Fruit fly (Drosophila melanogaster) whole organism, wandering third instar larva: ENCODE results near the gene CG42376.

ENCODE experiments used
- CG32264 ChIP-seq: fragments of 200-800 bp; sonication (Bioruptor generic); optimal IDR thresholded peaks from 2 replicates; lab custom pipeline; 2016; ENCODE audit warnings: missing biosample characterization, missing genetic modification characterization
- CrebA ChIP-seq: fragments of 200-800 bp; sonication (Bioruptor generic); optimal IDR thresholded peaks from 2 replicates; lab custom pipeline; 2016; ENCODE audit warnings: missing biosample characterization, mild to moderate bottlenecking, missing genetic modification characterization, borderline replicate concordance
- Dfd ChIP-seq: fragments of >200 bp; optimal IDR thresholded peaks from 2 replicates; lab custom pipeline; 2017; ENCODE audit warnings: missing biosample characterization, missing genetic modification characterization
- Dif ChIP-seq: fragments of 200-275, 200-300 bp; sonication (Bioruptor generic); optimal IDR thresholded peaks from 2 replicates; lab custom pipeline; 2018; ENCODE audit warnings: missing biosample characterization, missing genetic modification characterization; ENCODE audit not compliant: partially characterized antibody
- GATAd ChIP-seq: sonication (Bioruptor generic); optimal IDR thresholded peaks from 2 replicates; lab custom pipeline; 2016; ENCODE audit warnings: missing biosample characterization, missing genetic modification characterization
- Hnf4 ChIP-seq: fragments of 200-800 bp; sonication (Bioruptor generic); optimal IDR thresholded peaks from 2 replicates; lab custom pipeline; 2016; ENCODE audit warnings: missing biosample characterization, mild to moderate bottlenecking, missing genetic modification characterization
- Hr83 ChIP-seq: fragments of 200-300 bp; sonication (Bioruptor generic); optimal IDR thresholded peaks from 2 replicates; lab custom pipeline; 2016; ENCODE audit warnings: missing biosample characterization, mild to moderate bottlenecking, missing genetic modification characterization, moderate library complexity; ENCODE audit not compliant: poor library complexity, severe bottlenecking
- Jra ChIP-seq: sonication (Bioruptor generic); optimal IDR thresholded peaks from 2 replicates; lab custom pipeline; 2016; ENCODE audit warnings: missing biosample characterization, missing genetic modification characterization
- Mio ChIP-seq: sonication (Bioruptor generic); optimal IDR thresholded peaks from 2 replicates; lab custom pipeline; 2016; ENCODE audit warnings: missing biosample characterization, missing genetic modification characterization
- Myc ChIP-seq: fragments of >200 bp; optimal IDR thresholded peaks from 2 replicates; lab custom pipeline; 2017
- N ChIP-seq: fragments of >200 bp; optimal IDR thresholded peaks from 2 replicates; lab custom pipeline; 2018; ENCODE audit warnings: missing biosample characterization, missing external identifiers, missing genetic modification characterization
- OdsH ChIP-seq: fragments of 200-800 bp; sonication (Bioruptor generic); optimal IDR thresholded peaks from 2 replicates; lab custom pipeline; 2016; ENCODE audit warnings: missing biosample characterization, mild to moderate bottlenecking, missing genetic modification characterization
- Rel ChIP-seq, 2 experiments: fragments of 200-800 bp; sonication (Bioruptor generic) in 1 of 2; optimal IDR thresholded peaks; 2 replicates in 1 of 2; 3 replicates in 1 of 2; lab custom pipeline; 2016 to 2019; ENCODE audit warnings: mild to moderate bottlenecking in 2 of 2, missing biosample characterization in 2 of 2, missing genetic modification characterization in 2 of 2, moderate library complexity in 1 of 2
- Sp1 ChIP-seq: fragments of 200-800 bp; sonication (Bioruptor generic); optimal IDR thresholded peaks from 3 replicates; lab custom pipeline; 2019; ENCODE audit warnings: missing biosample characterization, mild to moderate bottlenecking, missing genetic modification characterization, moderate library complexity
- Vsx2 ChIP-seq: fragments of 200-300, 225-300 bp; sonication (Bioruptor generic); optimal IDR thresholded peaks from 2 replicates; lab custom pipeline; 2018; ENCODE audit warnings: missing biosample characterization, missing genetic modification characterization; ENCODE audit not compliant: partially characterized antibody
- br ChIP-seq: fragments of 200-800 bp; sonication (Bioruptor generic); optimal IDR thresholded peaks from 2 replicates; lab custom pipeline; 2016; ENCODE audit warnings: missing biosample characterization, missing genetic modification characterization
- dl ChIP-seq, 2 experiments: fragments of 175-275, 200-275 bp in 1 of 2; fragments of 200-275 bp in 1 of 2; sonication (Bioruptor generic); optimal IDR thresholded peaks; lab custom pipeline; 2018; ENCODE audit warnings: mild to moderate bottlenecking in 2 of 2, missing biosample characterization in 2 of 2, missing genetic modification characterization in 2 of 2, moderate library complexity in 2 of 2; ENCODE audit not compliant: partially characterized antibody in 2 of 2, insufficient read depth in 1 of 2
- dmrt93B ChIP-seq: fragments of 200-800 bp; sonication (Bioruptor generic); optimal IDR thresholded peaks from 2 replicates; lab custom pipeline; 2018; ENCODE audit warnings: missing biosample characterization, mild to moderate bottlenecking, missing genetic modification characterization
- ey ChIP-seq: fragments of 200-800 bp; sonication (Bioruptor generic); optimal IDR thresholded peaks from 2 replicates; lab custom pipeline; 2016; ENCODE audit warnings: missing biosample characterization, missing genetic modification characterization
- foxo ChIP-seq, 2 experiments: fragments of 200-800 bp; sonication (Bioruptor generic); optimal IDR thresholded peaks; 2 replicates in 1 of 2; 3 replicates in 1 of 2; lab custom pipeline; 2016 to 2017; ENCODE audit warnings: missing biosample characterization in 2 of 2, missing genetic modification characterization in 2 of 2
- fru ChIP-seq: fragments of 200-800 bp; sonication (Bioruptor generic); optimal IDR thresholded peaks from 3 replicates; lab custom pipeline; 2016; ENCODE audit warnings: missing biosample characterization, mild to moderate bottlenecking, missing genetic modification characterization
- h ChIP-seq: fragments of 200-800 bp; sonication (Bioruptor generic); optimal IDR thresholded peaks from 3 replicates; lab custom pipeline; 2016; ENCODE audit warnings: missing biosample characterization, mild to moderate bottlenecking, missing genetic modification characterization
- jim ChIP-seq: fragments of 175-275, 200-325 bp; sonication (Bioruptor generic); optimal IDR thresholded peaks from 2 replicates; lab custom pipeline; 2016; ENCODE audit warnings: missing biosample characterization, mild to moderate bottlenecking, missing genetic modification characterization
- lola ChIP-seq: fragments of >200 bp; optimal IDR thresholded peaks from 2 replicates; lab custom pipeline; 2017; ENCODE audit warnings: missing biosample characterization, missing genetic modification characterization
- pan ChIP-seq: fragments of >200 bp; optimal IDR thresholded peaks from 2 replicates; lab custom pipeline; 2017
- rgr ChIP-seq: fragments of 200-800 bp; sonication (Bioruptor generic); optimal IDR thresholded peaks from 3 replicates; lab custom pipeline; 2016; ENCODE audit warnings: missing biosample characterization, mild to moderate bottlenecking, missing genetic modification characterization
- tai ChIP-seq: sonication (Bioruptor generic); optimal IDR thresholded peaks from 2 replicates; lab custom pipeline; 2016; ENCODE audit warnings: missing biosample characterization, missing genetic modification characterization
- usp ChIP-seq: fragments of >200 bp; optimal IDR thresholded peaks from 2 replicates; lab custom pipeline; 2017; ENCODE audit warnings: missing biosample characterization, missing genetic modification characterization

Gene CG42376

dm6 chrX:276065-276464 is 21.4 kb downstream of the CG42376 start:
- no peak for TF ChIP-seq usp (GFP tag; lab: Kevin White, UChicago)
- TF ChIP-seq Vsx2 (GFP tag; lab: Kevin White, UChicago): no peak
- no peak for TF ChIP-seq Rel (GFP tag; optimal IDR thresholded peaks at IDR 0.05; lab: Kevin White, UChicago)
- TF ChIP-seq Rel (tag; optimal IDR thresholded peaks at IDR 0.05; lab: Kevin White, UChicago): no peak
- no peak for TF ChIP-seq fru (GFP tag; lab: Kevin White, UChicago)
- no peak for TF ChIP-seq Hnf4 (GFP tag; lab: Kevin White, UChicago)
- TF ChIP-seq Hr83: no peak
- TF ChIP-seq rgr (GFP tag; lab: Kevin White, UChicago): no peak
- no peak for TF ChIP-seq Sp1 (GFP tag; lab: Kevin White, UChicago)
- no peak for TF ChIP-seq dl (GFP tag; optimal IDR thresholded peaks at IDR 0.05; lab: Kevin White, UChicago; ENCODE audit: insufficient read depth in 1 of 2, partially characterized antibody in 2 of 2)
- no peak for TF ChIP-seq Dif (GFP tag; lab: Kevin White, UChicago)
- TF ChIP-seq br (GFP tag; lab: Kevin White, UChicago): no peak

- TF ChIP-seq lola (no peak), Dfd (GFP tag; lab: Kevin White, UChicago) (no peak), CrebA (GFP tag; lab: Kevin White, UChicago) (no peak), Myc (lab: Kevin White, UChicago) (no peak), ey (no peak)
These were observed 21.9 kb downstream of the CG42376 start for dm6 chrX:276569-276968.

- TF ChIP-seq fru (GFP tag; lab: Kevin White, UChicago) (no peak), Dif (GFP tag; lab: Kevin White, UChicago) (peak; percentile 3), Vsx2 (GFP tag; lab: Kevin White, UChicago) (peak; percentile 30)
These were observed 23.2 kb downstream of the CG42376 start for dm6 chrX:277885-278284.

DNA sequence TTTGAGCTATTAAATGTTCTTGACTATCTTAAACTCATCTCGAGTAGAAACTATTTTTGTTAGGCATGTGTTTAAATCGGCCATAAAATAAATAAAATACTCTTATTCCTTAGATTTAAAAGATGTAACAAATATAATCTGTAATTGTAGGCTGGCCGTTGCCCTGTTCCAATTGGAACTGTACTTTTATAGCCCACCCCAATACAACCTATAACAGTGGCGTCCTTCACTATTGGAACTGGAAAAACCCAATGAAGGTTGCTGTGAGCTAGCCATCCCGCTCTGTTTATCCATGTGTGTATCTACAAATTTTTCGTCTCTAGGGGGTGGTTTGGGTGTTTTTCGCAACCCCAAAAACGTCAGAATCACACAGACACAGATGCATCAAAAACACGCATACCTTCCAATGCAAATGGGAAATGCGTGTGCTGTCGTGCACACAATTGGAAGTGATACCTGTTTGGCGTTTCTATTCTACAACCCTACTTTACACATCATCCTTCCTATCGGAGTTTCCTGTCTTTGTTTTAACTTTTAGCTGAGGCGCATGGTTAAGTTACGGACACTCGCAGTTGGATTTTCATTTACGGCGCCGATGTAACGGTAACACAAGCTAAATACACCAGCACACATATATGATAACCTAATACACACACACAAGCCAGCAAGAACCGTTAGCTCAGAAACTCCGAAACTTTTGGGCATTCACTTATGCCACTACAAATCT is 23.9 kb downstream of the CG42376 start:
- TF ChIP-seq jim (GFP tag; lab: Kevin White, UChicago): no peak
- TF ChIP-seq foxo (GFP tag; optimal IDR thresholded peaks at IDR 0.05; lab: Kevin White, UChicago): no peak
- no peak for TF ChIP-seq lola
- peak; percentile 47 for TF ChIP-seq N (GFP tag; lab: Kevin White, UChicago)
- TF ChIP-seq dmrt93B (GFP tag; lab: Kevin White, UChicago): no peak
- TF ChIP-seq Hr83: no peak
- TF ChIP-seq Jra (GFP tag; lab: Kevin White, UChicago): no peak
- no peak for TF ChIP-seq Rel (GFP tag; optimal IDR thresholded peaks at IDR 0.05; lab: Kevin White, UChicago)
- TF ChIP-seq Rel (tag; optimal IDR thresholded peaks at IDR 0.05; lab: Kevin White, UChicago): no peak
- TF ChIP-seq rgr (GFP tag; lab: Kevin White, UChicago): no peak

DNA sequence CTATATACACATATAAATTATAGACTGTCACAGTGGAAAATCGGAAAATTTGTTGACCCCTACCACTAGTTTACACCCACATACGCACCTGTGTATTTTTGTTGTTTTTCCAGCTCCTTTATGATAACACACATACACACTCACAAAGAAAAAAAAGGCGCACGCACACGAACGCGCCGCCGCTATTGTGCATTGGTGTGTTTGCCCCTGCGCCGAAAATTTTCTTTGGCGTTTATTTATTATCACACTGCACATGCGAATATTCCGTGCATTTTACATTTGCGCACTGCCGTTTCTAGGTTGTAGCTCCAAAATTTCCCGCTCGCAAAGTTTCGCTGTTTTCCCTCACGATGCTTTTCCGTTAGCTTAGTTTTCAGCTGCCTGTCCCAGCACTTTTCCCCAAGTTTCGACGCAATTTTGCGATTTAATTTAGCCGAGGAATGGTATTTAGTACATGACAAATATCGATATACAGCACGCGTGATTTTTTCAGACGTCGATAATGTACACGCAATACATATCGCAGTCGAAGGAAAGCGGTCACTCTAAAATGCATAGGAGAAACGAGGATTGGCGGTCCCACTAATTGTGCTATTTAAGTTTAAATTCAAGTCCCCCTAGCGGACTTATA is 24.5 kb downstream of the CG42376 start, which contains the start of the genes CG3777 and ewg:
TSS of gene CG3777 (plus strand) at position 607 of the 631 bp plus-strand sequence.
TSS of gene ewg (minus strand) at position 622 of the 631 bp plus-strand sequence.
- TF ChIP-seq h: peak; percentile 30
- TF ChIP-seq pan (lab: Kevin White, UChicago): no peak
- TF ChIP-seq Rel (GFP tag; optimal IDR thresholded peaks at IDR 0.05; lab: Kevin White, UChicago): no peak
- TF ChIP-seq Rel (tag; optimal IDR thresholded peaks at IDR 0.05; lab: Kevin White, UChicago): peak; percentile 40
- peak; percentile 25 for TF ChIP-seq Hr83

DNA sequence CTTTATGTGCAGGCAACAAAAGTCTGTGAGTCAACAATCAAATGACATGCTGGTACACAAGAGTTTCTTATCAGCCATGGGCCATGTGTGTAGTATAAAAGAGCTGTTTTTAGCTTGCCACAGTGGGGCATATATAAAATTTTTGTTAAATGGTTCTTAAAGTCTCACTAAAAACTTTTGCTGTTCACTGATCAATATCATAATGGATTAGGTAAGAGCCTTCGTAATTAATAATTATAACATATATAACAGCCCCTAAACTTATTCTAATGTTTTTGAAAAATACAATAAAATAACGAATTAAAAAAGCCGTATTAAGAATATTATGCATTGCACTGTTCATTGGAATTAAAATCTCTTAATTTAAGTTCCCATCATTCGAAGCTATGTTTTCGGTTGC is 38.6 kb downstream of the CG42376 start:
- TF ChIP-seq OdsH (GFP tag; lab: Kevin White, UChicago) (peak; percentile 20), dl (GFP tag; optimal IDR thresholded peaks at IDR 0.05; lab: Kevin White, UChicago; ENCODE audit: insufficient read depth in 1 of 2, partially characterized antibody in 2 of 2) (no peak), Rel (GFP tag; optimal IDR thresholded peaks at IDR 0.05; lab: Kevin White, UChicago) (no peak), Rel (tag; optimal IDR thresholded peaks at IDR 0.05; lab: Kevin White, UChicago) (no peak), lola (no peak), Dfd (GFP tag; lab: Kevin White, UChicago) (no peak), CG32264 (GFP tag; lab: Kevin White, UChicago) (no peak), Dif (GFP tag; lab: Kevin White, UChicago) (no peak), tai (no peak), Mio (GFP tag; lab: Kevin White, UChicago) (no peak), rgr (GFP tag; lab: Kevin White, UChicago) (peak; percentile 34), fru (GFP tag; lab: Kevin White, UChicago) (peak; percentile 8), Sp1 (GFP tag; lab: Kevin White, UChicago) (no peak), GATAd (no peak), h (peak; percentile 1), jim (GFP tag; lab: Kevin White, UChicago) (no peak), foxo (GFP tag; optimal IDR thresholded peaks at IDR 0.05; lab: Kevin White, UChicago) (peak in 1 of 2 experiments; percentile 16)
- TF ChIP-seq, all 38 proteins: peak for 5
